Fruit fly (Drosophila melanogaster): ENCODE data around the gene Cox11.

dm6 chr2L:5539034-5539433 lies 12.3 kb downstream of the Cox11 start, which contains the start of gene CG14015:
- TF ChIP-seq Eip78C (GFP tag) (no peak), dac (GFP tag; optimal IDR thresholded peaks at IDR 0.05) (no peak), acj6 (GFP tag; optimal IDR thresholded peaks at IDR 0.05) (no peak), CG32006 (GFP tag; optimal IDR thresholded peaks at IDR 0.05) (no peak), lz (GFP tag; optimal IDR thresholded peaks at IDR 0.05) (no peak), Sox102F (GFP tag; optimal IDR thresholded peaks at IDR 0.05) (no peak), CG3032 (tag; optimal IDR thresholded peaks at IDR 0.05) (no peak), Smox (GFP tag; optimal IDR thresholded peaks at IDR 0.05) (no peak), achi (GFP tag; optimal IDR thresholded peaks at IDR 0.05) (no peak), CG11902 (GFP tag; optimal IDR thresholded peaks at IDR 0.05) (no peak)
